Worm (Caenorhabditis elegans): Measurements from ENCODE around the gene C05E4.15.

DNA sequence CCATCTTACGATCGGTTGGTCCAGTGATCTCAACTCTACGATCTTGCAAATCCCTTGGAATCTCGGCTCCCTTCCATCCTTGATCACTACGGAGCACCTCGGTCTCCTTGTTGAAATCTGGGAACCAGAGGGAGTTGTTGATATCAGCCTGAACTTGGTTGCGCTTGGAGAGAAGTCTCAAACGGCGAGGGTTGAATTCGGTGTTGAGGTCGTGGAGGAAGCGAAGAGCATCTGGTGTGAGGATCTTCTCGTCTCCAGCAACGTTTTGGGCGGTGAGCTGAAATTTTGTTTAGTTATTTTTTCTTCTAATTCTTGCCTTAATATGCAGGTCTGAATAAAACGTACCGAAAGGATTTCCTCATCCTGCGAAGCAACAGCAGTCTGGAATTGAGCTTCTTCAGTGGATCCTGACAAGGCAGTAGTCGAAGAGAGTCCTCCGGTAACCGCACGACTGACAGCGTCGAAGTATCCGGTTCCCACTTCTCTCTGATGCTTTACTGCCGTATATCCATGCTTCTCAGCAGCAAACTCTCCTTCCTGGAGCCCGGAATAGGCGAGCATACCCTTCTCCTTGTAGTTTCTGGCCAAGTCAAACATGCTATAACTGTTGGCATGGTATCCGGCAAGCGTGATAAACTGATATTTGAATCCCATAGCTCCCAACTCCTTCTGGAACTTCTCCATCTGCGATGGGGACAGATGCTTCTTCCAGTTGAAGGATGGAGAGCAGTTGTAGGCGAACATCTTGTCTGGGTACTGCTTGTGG, 35.1 kb downstream of the C05E4.15 start:
- no peak for TF ChIP-seq him-1 (tag; optimal IDR thresholded peaks at IDR 0.05)
- no peak for TF ChIP-seq dao-5 (tag; optimal IDR thresholded peaks at IDR 0.05)

All from whole organism, L4/young adult.